Fruit fly (Drosophila melanogaster): ENCODE measurements around the gene TAF1B.
A peak's percentile ranks its signal among the peaks of the same experiment; 100 is the strongest.

The TAF1B gene

dm6 chr3R:10144103-10144998, at the start of gene TAF1B, which contains the start of gene Invadolysin:
TAF1B (minus strand) TSS chr3R:10144184.
Invadolysin (plus strand) TSS chr3R:10144668.
- peak; percentile 31 for TF ChIP-seq noc (tag; optimal IDR thresholded peaks at IDR 0.05)

dm6 chr3R:10190084-10190782, 46.2 kb upstream of the TAF1B start, which contains the start of gene Syn:
Syn (plus strand) TSS chr3R:10190689.
- TF ChIP-seq noc (tag; optimal IDR thresholded peaks at IDR 0.05) = no peak

DNA sequence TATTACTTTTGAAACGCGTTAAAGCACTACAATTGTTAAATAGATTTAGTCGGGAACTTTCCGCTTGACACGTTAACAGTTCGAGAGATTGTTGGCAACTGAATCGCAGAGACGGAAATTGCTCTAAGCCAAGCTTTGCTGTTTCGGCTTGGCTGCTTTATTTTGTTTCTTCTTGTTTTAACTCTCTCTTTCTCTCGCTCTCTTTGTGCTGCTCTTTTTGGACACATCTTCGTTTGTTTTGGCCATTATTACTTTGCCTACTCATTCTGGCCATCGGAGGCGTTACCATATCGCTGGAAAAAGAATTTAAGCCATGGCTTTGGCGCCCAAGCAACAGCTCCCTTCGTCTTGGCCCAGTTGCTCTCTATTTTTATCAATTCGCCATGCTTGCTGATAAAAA, 45.5 kb upstream of the TAF1B start, which contains the start of gene CG12814:
Gene CG12814, minus strand, starts transcription at position 84 of the 400 bp plus-strand sequence.
- no peak for TF ChIP-seq noc (tag; optimal IDR thresholded peaks at IDR 0.05)

- TF ChIP-seq noc (tag; optimal IDR thresholded peaks at IDR 0.05) = peak; percentile 3
Measured at dm6 chr3R:10185986-10186385, 42.0 kb upstream of the TAF1B start.

DNA sequence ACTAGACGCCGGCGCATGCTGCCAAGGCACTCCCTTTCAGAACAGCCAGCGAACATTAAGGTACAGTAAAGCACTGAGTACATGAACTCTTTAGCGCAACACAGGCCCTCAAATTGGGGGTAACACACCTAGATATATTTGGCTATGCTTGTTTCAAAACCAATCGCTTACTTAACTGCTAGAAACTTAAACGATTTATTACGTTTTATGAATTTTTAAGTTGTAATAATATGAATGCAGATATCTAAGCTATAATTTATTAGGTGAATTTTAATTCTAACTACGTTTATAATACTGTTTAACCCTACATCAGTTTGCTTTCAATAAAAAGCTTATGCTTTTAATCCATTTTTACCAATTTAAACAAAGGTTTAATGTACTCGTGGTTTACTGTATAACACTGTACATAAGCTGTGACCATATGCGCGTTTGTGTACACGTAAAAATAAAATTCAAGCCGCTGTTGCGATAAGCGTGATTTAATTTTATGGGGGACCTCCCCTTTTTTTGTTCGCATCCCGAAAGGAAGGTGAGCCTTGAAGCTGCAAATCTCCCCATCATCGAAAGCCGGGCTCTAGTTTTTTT, 33.0 kb upstream of the TAF1B start:
- no peak for TF ChIP-seq noc (tag; optimal IDR thresholded peaks at IDR 0.05)

DNA sequence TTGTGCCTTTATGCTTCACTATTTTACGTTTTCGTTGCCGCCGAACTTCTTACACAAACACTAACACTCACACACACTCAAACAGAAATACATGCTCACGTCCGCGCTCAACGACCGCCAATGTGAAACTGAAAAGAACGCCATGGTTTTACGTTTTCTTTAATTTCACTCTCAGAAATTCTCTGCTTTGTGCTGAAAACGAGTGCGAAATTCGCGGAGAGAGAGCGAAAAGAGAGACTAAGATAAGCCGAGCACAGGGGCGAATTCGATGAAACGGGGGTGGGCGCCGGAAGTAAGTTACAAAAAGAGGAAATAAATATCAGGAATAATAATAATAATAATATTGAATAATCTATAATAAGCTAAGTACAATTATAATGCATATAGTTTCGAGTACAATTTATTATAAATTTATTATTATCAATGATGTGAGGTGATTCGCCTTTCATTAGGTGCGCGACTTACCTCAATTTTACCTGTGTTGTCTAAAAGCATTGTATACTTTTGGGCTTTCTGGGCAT, 26.4 kb upstream of the TAF1B start, which contains the start of gene Best1:
Gene Best1, minus strand, starts transcription at position 132 of the 521 bp plus-strand sequence.
- TF ChIP-seq noc (tag; optimal IDR thresholded peaks at IDR 0.05) = peak; percentile 92

- TF ChIP-seq noc (tag; optimal IDR thresholded peaks at IDR 0.05) = no peak
Measured at dm6 chr3R:10169124-10169766, 25.3 kb upstream of the TAF1B start.

- TF ChIP-seq noc (tag; optimal IDR thresholded peaks at IDR 0.05) = no peak
Measured at dm6 chr3R:10168483-10169064, 24.6 kb upstream of the TAF1B start.

dm6 chr3R:10167280-10167679, 23.3 kb upstream of the TAF1B start:
- no peak for TF ChIP-seq noc (tag; optimal IDR thresholded peaks at IDR 0.05)

DNA sequence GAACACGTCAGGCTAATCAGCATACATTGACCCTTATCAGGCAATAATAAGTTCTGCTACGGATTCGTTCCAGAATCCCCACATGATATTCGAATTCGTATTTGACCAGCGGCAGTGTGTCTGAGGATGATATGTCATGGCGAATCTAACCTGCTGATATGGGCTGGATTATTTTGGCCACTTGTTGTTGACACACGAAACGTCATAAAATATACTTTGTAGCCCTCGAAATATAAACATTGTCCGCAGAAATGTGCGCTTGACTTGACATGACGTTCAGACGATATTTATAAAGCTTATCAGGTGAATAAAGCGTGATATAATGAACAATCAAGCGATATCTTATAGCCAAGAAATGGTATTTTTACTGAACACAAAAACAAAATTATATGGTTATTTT, 22.4 kb upstream of the TAF1B start:
- TF ChIP-seq noc (tag; optimal IDR thresholded peaks at IDR 0.05) = peak; percentile 74

dm6 chr3R:10161163-10161562, 17.2 kb upstream of the TAF1B start, which contains the start of gene CG6254:
CG6254 (minus strand) TSS chr3R:10161331.
- TF ChIP-seq noc (tag; optimal IDR thresholded peaks at IDR 0.05) = no peak

dm6 chr3R:10153957-10154685, 10.1 kb upstream of the TAF1B start:
- TF ChIP-seq noc (tag; optimal IDR thresholded peaks at IDR 0.05) = no peak

DNA sequence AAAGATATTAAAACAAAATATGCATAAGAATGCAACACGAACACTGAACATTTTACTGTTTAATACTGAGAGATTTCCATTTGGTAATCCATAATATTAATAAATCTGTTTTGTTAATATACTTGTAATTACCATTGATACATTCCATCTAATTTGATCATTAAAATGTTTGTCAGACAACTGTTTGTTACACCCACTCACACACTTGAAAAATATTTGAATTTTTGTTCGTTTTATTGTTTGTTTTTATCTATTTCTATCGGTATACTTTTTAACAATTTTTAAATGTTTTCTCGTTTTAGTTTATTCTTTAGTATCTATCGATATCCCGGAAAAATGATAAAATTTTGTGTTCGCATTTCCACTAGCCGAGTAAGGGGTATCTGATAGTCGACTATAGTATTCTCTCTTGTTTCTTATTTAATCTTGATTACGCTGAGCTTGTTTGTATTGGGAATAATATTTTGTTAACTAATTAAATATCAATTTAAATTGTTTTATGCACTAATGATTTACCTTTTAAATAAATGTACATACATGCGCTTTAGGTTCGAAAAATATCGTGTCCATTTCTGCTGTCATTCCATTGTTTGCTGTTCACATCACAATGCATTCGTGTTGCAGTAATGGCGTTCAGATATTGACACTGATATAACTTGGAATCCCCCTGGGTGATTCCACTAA, 8.0 kb upstream of the TAF1B start, which contains the start of gene CG34303:
Gene CG34303, minus strand, starts transcription at position 51 of the 684 bp plus-strand sequence.
- TF ChIP-seq noc (tag; optimal IDR thresholded peaks at IDR 0.05) = no peak

DNA sequence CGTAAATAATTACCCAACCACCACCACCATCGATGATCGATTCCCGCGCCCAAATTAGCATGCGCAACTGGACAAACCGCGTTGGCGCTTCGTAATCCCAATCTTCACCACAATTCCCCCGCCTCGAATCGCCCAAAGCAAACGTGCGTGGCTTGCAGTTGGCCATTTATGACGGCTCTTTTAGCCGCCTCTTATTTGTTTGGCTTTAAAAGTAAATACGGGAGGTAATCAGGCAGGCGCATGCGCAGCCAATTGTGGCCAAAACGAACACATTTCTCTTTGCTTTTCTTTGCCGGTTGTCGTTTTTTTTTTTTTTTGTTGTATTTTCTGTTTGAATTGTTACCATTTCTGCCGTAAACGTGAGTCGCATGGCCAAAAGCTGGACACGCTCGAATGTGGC, 6.6 kb upstream of the TAF1B start:
- TF ChIP-seq noc (tag; optimal IDR thresholded peaks at IDR 0.05) = no peak

Data from whole organism, larva.